Fruit fly (Drosophila melanogaster): Measurements from ENCODE around the gene ndl.
A peak's percentile ranks its signal among the peaks of the same experiment; 100 is the strongest.

DNA sequence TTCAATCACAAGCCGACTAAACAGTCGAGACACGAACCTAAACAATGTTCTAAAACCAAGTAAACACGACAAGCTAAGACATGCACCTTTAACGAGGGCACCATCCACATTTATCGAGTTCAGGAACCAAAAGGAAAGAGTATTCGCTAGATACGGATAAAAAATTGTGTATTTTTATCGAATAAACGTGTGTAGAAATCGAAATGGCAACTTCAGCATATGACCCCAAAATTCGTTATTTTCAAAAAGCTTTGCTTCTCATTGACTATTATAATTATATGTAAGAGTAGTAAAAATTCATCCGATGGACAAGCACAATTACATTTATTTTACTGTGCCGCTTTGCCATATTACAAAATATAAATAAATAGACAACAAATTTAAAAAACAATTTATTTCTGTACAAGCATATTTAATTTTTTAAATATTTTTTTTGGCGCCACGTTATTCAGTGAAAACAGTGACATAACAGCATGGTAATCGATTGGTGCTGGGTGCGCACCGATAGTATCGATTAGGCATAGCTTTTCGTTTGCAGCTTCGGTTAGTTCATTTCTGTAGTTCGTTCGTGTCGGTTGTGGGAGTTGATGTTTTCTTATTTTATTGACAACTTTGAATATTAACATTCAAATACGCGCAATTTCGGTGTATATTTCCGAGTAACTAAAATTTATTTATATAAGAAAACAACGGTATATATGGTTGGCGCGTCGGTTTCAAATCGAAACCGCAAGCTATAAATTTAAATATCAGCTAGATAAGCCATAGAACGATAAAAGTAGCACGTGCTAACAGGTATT, 52.8 kb downstream of the ndl start, which contains the start of gene MCU:
- TF ChIP-seq acj6 (GFP tag; optimal IDR thresholded peaks at IDR 0.05) (no peak), topi (GFP tag; optimal IDR thresholded peaks at IDR 0.05) (peak; percentile 13), CG6854 (GFP tag; optimal IDR thresholded peaks at IDR 0.05) (no peak), CG3032 (tag; optimal IDR thresholded peaks at IDR 0.05) (peak; percentile 18), CG10631 (GFP tag; optimal IDR thresholded peaks at IDR 0.05) (no peak)

Measured in whole organism, prepupa.